Worm (Caenorhabditis elegans) whole organism, mixed stage, embryonic: ENCODE data around the gene grl-14.

Experiments used
- blmp-1 ChIP-seq: fragments of 150-350 bp; optimal IDR thresholded peaks from 2 replicates; lab custom pipeline; 2014; ENCODE audit warnings: missing biosample characterization, missing genetic modification characterization
- ceh-43 ChIP-seq: fragments of 200-800 bp; sonication (Bioruptor generic); optimal IDR thresholded peaks from 2 replicates; lab custom pipeline; 2018; ENCODE audit warnings: mild to moderate bottlenecking, missing genetic modification characterization, moderate library complexity, missing compliant biosample characterization
- ces-1 ChIP-seq: fragments of 150-350 bp; optimal IDR thresholded peaks from 2 replicates; lab custom pipeline; 2014; ENCODE audit warnings: missing biosample characterization, missing genetic modification reagents, missing genetic modification characterization
- lin-13 ChIP-seq: fragments of 150-350 bp; optimal IDR thresholded peaks from 2 replicates; lab custom pipeline; 2014; ENCODE audit warnings: missing biosample characterization, missing genetic modification characterization
- nhr-237 ChIP-seq: fragments of 150-350 bp; optimal IDR thresholded peaks from 2 replicates; lab custom pipeline; 2014; ENCODE audit warnings: missing biosample characterization, missing genetic modification characterization
- nhr-28 ChIP-seq: fragments of 150-350 bp; optimal IDR thresholded peaks from 2 replicates; lab custom pipeline; 2014; ENCODE audit warnings: missing biosample characterization, missing genetic modification characterization
- pha-4 ChIP-seq: fragments of 150-350 bp; optimal IDR thresholded peaks from 2 replicates; lab custom pipeline; 2018; ENCODE audit warnings: missing biosample characterization, missing genetic modification reagents, missing genetic modification characterization
- snpc-4 ChIP-seq: fragments of 150-350 bp; optimal IDR thresholded peaks from 2 replicates; lab custom pipeline; 2014; ENCODE audit warnings: missing biosample characterization, missing genetic modification characterization
- ztf-11 ChIP-seq: fragments of 150-350 bp; optimal IDR thresholded peaks from 2 replicates; lab custom pipeline; 2014; ENCODE audit warnings: missing biosample characterization, missing genetic modification characterization

- TF ChIP-seq ztf-11 = no peak
- no peak for TF ChIP-seq blmp-1 (tag; lab: Kevin White, UChicago)
- TF ChIP-seq pha-4 = no peak
- peak; percentile 64 for TF ChIP-seq ces-1 (GFP tag; lab: Kevin White, UChicago)
- TF ChIP-seq ceh-43 (GFP tag; lab: Kevin White, UChicago) = no peak
- TF ChIP-seq nhr-237 (tag; lab: Kevin White, UChicago) = no peak
- TF ChIP-seq nhr-28 (tag; lab: Kevin White, UChicago) = no peak
- no peak for TF ChIP-seq lin-13 (tag; lab: Kevin White, UChicago)
- no peak for TF ChIP-seq snpc-4 (tag; lab: Kevin White, UChicago)
Measured at ce11 chrV:20853581-20854161, 28.3 kb downstream of the grl-14 start, which contains the start of gene F31D4.5.
